Worm (Caenorhabditis elegans): ENCODE results near the gene tsp-18.

The tsp-18 gene

ce11 chrII:5950657-5951056 is 46.3 kb downstream of the tsp-18 start:
- peak; percentile 79 for TF ChIP-seq ces-1 (GFP tag; optimal IDR thresholded peaks at IDR 0.05)
- no peak for TF ChIP-seq nhr-237 (tag; optimal IDR thresholded peaks at IDR 0.05)
- TF ChIP-seq nhr-28 (tag; optimal IDR thresholded peaks at IDR 0.05): no peak
- TF ChIP-seq snpc-4 (tag; optimal IDR thresholded peaks at IDR 0.05): no peak
- TF ChIP-seq blmp-1 (tag; optimal IDR thresholded peaks at IDR 0.05): no peak

DNA sequence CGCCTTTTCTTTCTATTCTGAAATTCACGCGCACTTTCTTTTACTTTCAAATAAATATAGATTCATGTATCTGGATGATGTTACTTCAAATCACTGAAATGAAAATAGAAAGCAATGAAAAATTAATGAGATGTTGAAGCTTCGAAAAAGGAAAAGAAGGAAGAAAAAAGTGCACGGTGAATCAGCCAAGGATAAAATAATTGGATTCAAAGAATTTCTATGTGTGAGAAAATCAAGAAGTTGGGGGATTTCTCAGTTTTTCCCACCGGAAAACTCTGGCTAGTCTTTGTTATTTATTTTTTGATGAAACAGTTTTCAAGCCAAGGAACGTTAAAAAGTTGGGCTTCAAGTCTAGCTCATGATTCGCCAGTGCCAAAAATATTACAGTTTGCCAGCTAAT is 47.4 kb downstream of the tsp-18 start:
- TF ChIP-seq ceh-43 (GFP tag; optimal IDR thresholded peaks at IDR 0.05) (no peak), drap-1 (GFP tag; optimal IDR thresholded peaks at IDR 0.05) (no peak), lin-13 (tag; optimal IDR thresholded peaks at IDR 0.05) (no peak), ces-1 (GFP tag; optimal IDR thresholded peaks at IDR 0.05) (no peak), nhr-2 (tag; optimal IDR thresholded peaks at IDR 0.05) (no peak), unc-39 (tag; optimal IDR thresholded peaks at IDR 0.05) (no peak), zip-8 (tag; optimal IDR thresholded peaks at IDR 0.05) (no peak), ceh-39 (tag; optimal IDR thresholded peaks at IDR 0.05) (no peak), mep-1 (tag; optimal IDR thresholded peaks at IDR 0.05) (no peak), tbx-8 (GFP tag; optimal IDR thresholded peaks at IDR 0.05) (no peak), nhr-28 (tag; optimal IDR thresholded peaks at IDR 0.05) (no peak), pha-4 (tag; optimal IDR thresholded peaks at IDR 0.05) (no peak), mls-2 (tag; optimal IDR thresholded peaks at IDR 0.05) (no peak), mab-5 (tag; optimal IDR thresholded peaks at IDR 0.05) (no peak), ztf-11 (tag; optimal IDR thresholded peaks at IDR 0.05) (no peak)

DNA sequence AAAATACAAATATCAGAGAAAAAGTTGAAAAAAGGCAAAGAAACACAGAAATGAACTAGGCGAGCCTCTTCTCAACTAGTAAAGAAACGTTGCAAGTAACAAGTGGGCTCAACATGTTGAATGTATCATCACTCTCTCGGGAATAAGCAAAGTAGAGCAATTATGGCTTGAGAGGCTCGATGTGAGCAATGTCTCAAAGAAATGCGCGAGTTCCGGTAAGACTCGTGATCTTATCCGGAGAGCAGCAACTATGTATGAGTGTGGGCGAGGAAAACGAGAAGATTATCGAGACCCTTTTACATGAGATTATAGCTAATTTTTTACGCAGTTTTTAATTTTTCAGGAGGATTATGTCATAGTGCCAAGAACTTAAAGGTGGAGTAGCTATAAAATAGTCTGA is 47.9 kb downstream of the tsp-18 start:
- TF ChIP-seq drap-1 (GFP tag; optimal IDR thresholded peaks at IDR 0.05): no peak
- TF ChIP-seq pha-4 (tag; optimal IDR thresholded peaks at IDR 0.05): no peak
- TF ChIP-seq mls-2 (tag; optimal IDR thresholded peaks at IDR 0.05): no peak
- no peak for TF ChIP-seq flh-1 (GFP tag; optimal IDR thresholded peaks at IDR 0.05)

DNA sequence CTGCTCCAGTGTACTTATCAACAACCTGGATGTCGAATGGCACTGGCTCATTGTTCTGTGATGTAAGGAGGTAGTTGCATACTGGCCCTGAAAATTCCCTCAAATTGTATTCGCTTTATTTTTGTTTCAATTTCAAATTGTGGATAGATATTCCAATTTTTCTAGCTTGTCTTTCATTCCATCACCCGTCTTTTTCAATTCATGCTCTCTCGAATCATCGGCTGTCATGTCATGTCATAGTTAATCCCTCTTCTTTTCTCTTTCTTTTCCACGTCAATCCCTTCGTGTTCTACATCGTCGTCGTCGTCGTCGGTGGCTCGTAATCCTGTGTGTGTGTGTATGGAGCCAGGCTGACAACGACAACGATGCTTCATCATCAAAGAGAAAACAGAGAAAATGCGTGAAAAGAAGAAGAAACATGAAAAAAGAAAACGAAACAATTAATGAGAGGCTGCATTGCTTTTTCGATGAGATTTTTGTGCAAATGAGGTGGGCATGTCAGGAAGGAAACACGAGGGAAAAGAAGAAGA is 51.4 kb downstream of the tsp-18 start:
- no peak for TF ChIP-seq nhr-76 (tag; optimal IDR thresholded peaks at IDR 0.05)
- TF ChIP-seq lsy-2 (tag; optimal IDR thresholded peaks at IDR 0.05): no peak
- TF ChIP-seq unc-62 (GFP tag; optimal IDR thresholded peaks at IDR 0.05): peak; percentile 86

All from whole organism, mixed stage, embryonic.